Fruit fly (Drosophila melanogaster) S2 (cell line): ENCODE results near the gene CG7806.

Experiments used
- CG8478 ChIP-seq: fragments of >200 bp; optimal IDR thresholded peaks from 2 replicates; lab custom pipeline; 2018
- CTCF ChIP-seq, 2 experiments: fragments of >200 bp; optimal IDR thresholded peaks; 2 replicates each; lab custom pipeline; 2018

- TF ChIP-seq CG8478 (no peak), CTCF (optimal IDR thresholded peaks at IDR 0.05; lab: Kevin White, UChicago) (no peak)
Measured at dm6 chr2L:8290653-8291233, 20.5 kb upstream of the CG7806 start.
